Worm (Caenorhabditis elegans): ENCODE results near the gene vps-8.

Gene vps-8

DNA sequence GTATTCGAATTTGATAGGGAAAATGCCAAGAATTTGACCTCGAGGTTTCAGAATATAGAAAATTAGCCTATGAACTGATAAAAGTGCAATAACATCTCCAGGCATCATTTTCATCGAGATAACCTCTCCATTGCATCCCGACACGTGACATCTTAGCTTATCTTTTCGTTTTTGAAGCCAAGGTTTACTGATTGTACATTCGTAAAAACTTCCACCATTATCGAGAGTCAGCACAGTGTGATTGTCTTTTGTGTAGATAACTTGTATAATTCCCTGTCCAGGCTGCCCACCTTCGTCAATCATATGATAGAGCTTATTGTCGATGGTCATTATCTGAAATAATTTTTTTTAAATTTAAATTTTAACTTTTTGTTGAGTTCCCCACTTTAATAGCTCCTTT is 1.4 kb downstream of the vps-8 start:
- TF ChIP-seq hmbx-1 (tag; optimal IDR thresholded peaks at IDR 0.05) (no peak), ceh-13 (GFP tag; optimal IDR thresholded peaks at IDR 0.05) (no peak), aly-1 (tag; optimal IDR thresholded peaks at IDR 0.05) (no peak), hnd-1 (tag; optimal IDR thresholded peaks at IDR 0.05) (no peak), B0310.2 (tag; optimal IDR thresholded peaks at IDR 0.05) (no peak), ets-7 (tag; optimal IDR thresholded peaks at IDR 0.05) (no peak), tra-4 (tag; optimal IDR thresholded peaks at IDR 0.05) (no peak), ama-1 (optimal IDR thresholded peaks at IDR 0.05) (no peak), sea-1 (GFP tag; conservative IDR thresholded peaks at IDR 0.05) (no peak), tbx-37 (GFP tag; conservative IDR thresholded peaks at IDR 0.05) (no peak), tbx-11 (GFP tag; IDR thresholded peaks at IDR 0.05) (no peak)

DNA sequence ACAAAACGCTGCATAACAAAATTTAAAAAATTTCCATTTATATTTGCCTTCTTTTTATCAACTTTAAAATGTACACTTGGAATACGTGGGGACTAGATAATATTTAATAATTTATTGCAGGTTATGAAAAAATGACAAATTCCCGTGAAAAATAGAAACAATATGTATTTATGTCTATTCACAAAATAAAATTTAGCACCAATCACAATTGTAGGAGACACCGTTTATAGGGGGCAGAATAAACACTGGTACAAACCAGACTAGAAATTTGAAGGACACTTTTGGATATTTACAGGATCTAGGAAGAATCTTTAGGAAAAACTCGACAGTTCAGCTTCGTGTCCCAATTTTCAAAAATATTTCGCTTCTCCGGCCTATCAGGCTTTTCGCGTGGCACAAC is 5.4 kb downstream of the vps-8 start, which contains the start of gene C42C1.3:
Gene C42C1.3, minus strand, starts transcription at position 101 of the 400 bp plus-strand sequence.
- TF ChIP-seq scrt-1 (GFP tag; IDR thresholded peaks at IDR 0.05) (no peak), sea-1 (GFP tag; conservative IDR thresholded peaks at IDR 0.05) (no peak)

DNA sequence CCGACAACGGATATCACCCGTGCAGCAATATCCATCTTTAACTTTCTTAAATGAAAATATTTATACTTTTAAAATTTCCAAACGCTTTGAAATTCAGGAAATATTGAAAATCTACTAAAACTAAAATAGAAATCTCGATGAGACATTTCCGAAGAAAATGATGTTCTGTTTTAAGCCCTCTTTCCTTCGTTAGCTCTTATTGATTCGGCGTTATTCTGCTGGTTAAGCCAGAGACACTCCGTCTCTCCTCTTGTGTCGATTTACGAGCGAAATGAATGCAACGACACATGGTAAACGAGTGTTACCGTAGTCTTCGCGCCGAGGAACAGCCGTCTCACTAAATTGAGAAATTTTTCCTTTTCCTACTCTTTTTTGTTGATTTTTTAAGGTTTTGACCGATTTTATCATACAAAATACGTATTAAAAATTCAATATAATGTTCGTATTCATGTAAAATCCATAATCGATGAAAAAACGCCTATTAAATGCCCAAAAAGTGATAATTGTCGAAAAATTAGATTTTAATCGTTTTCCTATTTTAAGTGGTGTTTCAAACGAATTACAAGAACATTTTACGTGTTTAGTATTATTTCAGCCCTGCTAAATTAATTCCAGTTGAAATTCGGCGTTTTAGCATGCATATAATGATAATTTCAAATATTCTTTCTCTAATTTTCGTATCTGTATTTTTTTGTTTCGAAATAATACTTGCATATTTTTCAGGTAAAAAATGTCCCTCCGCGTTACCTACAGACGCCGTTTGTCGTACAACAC is 7.3 kb downstream of the vps-8 start, which contains the start of the genes ppm-1.H and rpl-34:
Gene ppm-1.H, minus strand, starts transcription at position 51 of the 774 bp plus-strand sequence.
Gene rpl-34, plus strand, starts transcription at position 724 of the 774 bp plus-strand sequence.
- TF ChIP-seq F13C5.2 (tag; optimal IDR thresholded peaks at IDR 0.05) (peak; percentile 34), hmg-4 (GFP tag; optimal IDR thresholded peaks at IDR 0.05) (no peak)

DNA sequence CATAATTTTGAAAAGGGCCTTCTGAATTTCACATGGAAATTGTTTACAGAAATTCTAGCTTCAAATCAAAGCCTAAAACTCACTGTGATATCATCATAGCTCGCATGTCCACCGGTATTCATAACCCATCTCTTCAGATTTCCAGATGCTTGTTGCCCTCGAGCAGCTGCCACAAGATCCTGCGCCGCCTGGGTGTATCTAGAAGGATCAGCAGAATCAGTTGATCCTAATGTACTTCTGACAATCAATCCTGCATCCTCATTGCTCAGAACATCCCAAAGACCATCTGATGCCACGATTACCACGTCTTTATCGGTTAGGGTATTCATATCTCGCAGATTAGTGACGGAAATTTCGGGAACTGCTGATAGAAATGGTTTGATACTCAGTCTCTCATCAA is 9.9 kb downstream of the vps-8 start:
- no peak for TF ChIP-seq tbx-11 (GFP tag; IDR thresholded peaks at IDR 0.05)
- no peak for TF ChIP-seq flt-1 (GFP tag; IDR thresholded peaks at IDR 0.05)
- TF ChIP-seq tra-4 (tag; optimal IDR thresholded peaks at IDR 0.05), result no peak
- TF ChIP-seq aly-1 (tag; optimal IDR thresholded peaks at IDR 0.05), result no peak
- TF ChIP-seq hmg-4 (GFP tag; optimal IDR thresholded peaks at IDR 0.05), result no peak
- TF ChIP-seq ceh-36 (tag; optimal IDR thresholded peaks at IDR 0.05), result no peak
- TF ChIP-seq ets-7 (tag; optimal IDR thresholded peaks at IDR 0.05), result no peak
- TF ChIP-seq tbx-37 (GFP tag; conservative IDR thresholded peaks at IDR 0.05), result no peak
- TF ChIP-seq B0310.2 (tag; optimal IDR thresholded peaks at IDR 0.05), result no peak
- no peak for TF ChIP-seq hnd-1 (tag; optimal IDR thresholded peaks at IDR 0.05)
- no peak for TF ChIP-seq scrt-1 (GFP tag; IDR thresholded peaks at IDR 0.05)
- TF ChIP-seq pes-1 (GFP tag; IDR thresholded peaks at IDR 0.05), result no peak
- TF ChIP-seq ama-1 (optimal IDR thresholded peaks at IDR 0.05), result no peak
- TF ChIP-seq sea-1 (GFP tag; conservative IDR thresholded peaks at IDR 0.05), result no peak

DNA sequence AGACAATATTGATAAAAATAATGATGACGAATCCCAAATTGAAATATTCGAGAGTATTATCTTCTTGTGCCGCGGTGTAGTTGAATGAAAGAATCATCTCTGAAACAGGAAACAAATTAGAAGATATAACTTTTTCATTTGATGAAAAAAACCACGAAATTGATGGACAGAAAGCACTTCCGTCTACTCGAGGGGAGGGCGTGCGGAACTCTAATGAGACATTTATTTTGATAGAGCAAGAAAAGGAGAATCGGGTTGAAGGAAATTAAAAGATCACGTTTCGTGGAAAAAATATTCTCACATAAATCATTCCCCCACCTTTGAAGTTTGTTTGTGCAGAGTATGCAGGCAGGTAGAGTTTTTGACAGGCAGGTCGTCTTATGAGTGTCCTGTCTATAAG is 14.4 kb downstream of the vps-8 start, which contains the start of gene sre-14:
Gene sre-14, minus strand, starts transcription at position 101 of the 400 bp plus-strand sequence.
- TF ChIP-seq ceh-13 (GFP tag; optimal IDR thresholded peaks at IDR 0.05) (no peak), tbx-11 (GFP tag; IDR thresholded peaks at IDR 0.05) (no peak), hnd-1 (tag; optimal IDR thresholded peaks at IDR 0.05) (no peak), pes-1 (GFP tag; IDR thresholded peaks at IDR 0.05) (no peak), ama-1 (optimal IDR thresholded peaks at IDR 0.05) (no peak), tra-4 (tag; optimal IDR thresholded peaks at IDR 0.05) (no peak), hmg-4 (GFP tag; optimal IDR thresholded peaks at IDR 0.05) (no peak)

DNA sequence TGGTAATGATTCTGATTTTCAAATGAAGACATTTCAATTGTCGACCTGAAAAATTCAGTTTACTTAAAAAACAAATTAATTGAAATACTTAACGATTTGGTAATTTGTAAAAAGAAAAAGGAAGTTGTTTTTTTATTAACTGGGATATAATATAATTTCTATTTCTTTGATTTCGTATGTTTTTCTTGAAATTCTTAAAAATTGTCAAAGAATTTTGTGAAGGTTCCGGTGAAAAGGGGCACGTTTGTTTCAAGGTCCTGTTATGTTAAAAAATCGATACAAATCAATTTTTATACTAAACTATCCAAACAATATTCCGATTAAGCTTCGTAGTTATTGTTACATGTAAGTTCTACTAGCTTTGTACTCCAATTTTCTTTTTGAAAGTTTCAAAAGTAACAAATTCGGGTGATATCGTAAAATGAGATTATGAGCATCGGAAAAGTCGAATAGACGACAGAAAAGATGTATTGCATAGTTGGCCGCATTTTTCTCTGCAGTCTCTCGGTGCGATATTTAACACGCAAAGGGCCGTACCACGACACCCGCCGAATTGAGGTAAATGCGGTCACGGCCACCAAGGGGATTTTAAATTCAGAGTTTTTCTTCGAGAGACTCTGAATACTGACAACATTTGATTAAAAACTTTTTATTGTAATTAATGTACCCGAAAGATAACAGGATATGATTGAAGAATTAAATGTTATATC is 16.5 kb downstream of the vps-8 start, which contains the start of gene Y39C12A.9:
Gene Y39C12A.9, minus strand, starts transcription at position 51 of the 710 bp plus-strand sequence.
- TF ChIP-seq F13C5.2 (tag; optimal IDR thresholded peaks at IDR 0.05) (no peak), aly-1 (tag; optimal IDR thresholded peaks at IDR 0.05) (no peak), hmbx-1 (tag; optimal IDR thresholded peaks at IDR 0.05) (no peak), ama-1 (optimal IDR thresholded peaks at IDR 0.05) (no peak), ets-7 (tag; optimal IDR thresholded peaks at IDR 0.05) (no peak), tbx-37 (GFP tag; conservative IDR thresholded peaks at IDR 0.05) (no peak), flt-1 (GFP tag; IDR thresholded peaks at IDR 0.05) (no peak), scrt-1 (GFP tag; IDR thresholded peaks at IDR 0.05) (no peak)

DNA sequence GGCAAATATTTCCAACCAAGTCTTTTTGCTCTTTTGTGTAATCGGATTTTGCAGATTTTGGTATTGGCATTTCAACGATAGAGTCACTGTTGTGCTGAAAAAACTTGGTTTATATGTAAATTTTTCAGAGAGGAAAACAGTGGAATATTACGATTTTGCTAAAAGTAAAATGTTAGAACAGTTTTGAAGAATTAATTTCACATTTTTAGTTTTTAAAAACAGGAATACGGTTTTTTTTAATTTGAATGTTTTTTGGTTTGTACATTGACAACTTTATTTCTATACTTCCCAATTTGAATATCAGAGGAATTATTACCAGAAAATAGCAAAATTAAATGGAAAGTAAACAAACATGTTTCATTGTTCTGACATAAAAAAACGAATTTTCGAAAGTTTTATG is 23.2 kb downstream of the vps-8 start, which contains the start of gene dnj-26:
Gene dnj-26, minus strand, starts transcription at position 101 of the 400 bp plus-strand sequence.
- no peak for TF ChIP-seq tra-4 (tag; optimal IDR thresholded peaks at IDR 0.05)
- TF ChIP-seq ceh-13 (GFP tag; optimal IDR thresholded peaks at IDR 0.05), result no peak
- no peak for TF ChIP-seq B0310.2 (tag; optimal IDR thresholded peaks at IDR 0.05)
- no peak for TF ChIP-seq tbx-37 (GFP tag; conservative IDR thresholded peaks at IDR 0.05)

DNA sequence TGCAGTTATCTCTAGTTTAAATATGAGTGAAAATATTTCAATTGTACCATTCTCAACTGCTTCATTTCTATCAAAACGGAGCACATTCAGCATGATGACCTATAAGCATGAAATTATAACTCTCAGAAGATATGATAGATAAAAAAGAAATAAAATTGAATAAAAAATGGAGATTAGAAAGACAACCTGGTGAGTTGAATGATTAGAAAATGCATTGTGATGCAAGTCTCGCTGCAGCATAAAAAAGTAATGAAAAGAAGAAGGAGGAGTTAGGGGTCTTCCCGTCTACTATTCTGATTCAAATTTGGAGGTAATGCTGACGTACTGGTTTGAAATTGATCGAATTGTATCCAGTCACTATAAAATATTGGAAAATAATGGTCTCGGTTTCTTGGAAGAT is 31.1 kb downstream of the vps-8 start, which contains the start of gene sre-15:
Gene sre-15, minus strand, starts transcription at position 101 of the 400 bp plus-strand sequence.
- no peak for TF ChIP-seq ama-1 (optimal IDR thresholded peaks at IDR 0.05)
- TF ChIP-seq aly-1 (tag; optimal IDR thresholded peaks at IDR 0.05), result no peak
- TF ChIP-seq tbx-37 (GFP tag; conservative IDR thresholded peaks at IDR 0.05), result no peak
- TF ChIP-seq ets-7 (tag; optimal IDR thresholded peaks at IDR 0.05), result no peak
- no peak for TF ChIP-seq ceh-13 (GFP tag; optimal IDR thresholded peaks at IDR 0.05)

Measured in whole organism, early embryonic.